Worm (Caenorhabditis elegans): ENCODE results near the gene M03A8.3.

M03A8.3 gene

DNA sequence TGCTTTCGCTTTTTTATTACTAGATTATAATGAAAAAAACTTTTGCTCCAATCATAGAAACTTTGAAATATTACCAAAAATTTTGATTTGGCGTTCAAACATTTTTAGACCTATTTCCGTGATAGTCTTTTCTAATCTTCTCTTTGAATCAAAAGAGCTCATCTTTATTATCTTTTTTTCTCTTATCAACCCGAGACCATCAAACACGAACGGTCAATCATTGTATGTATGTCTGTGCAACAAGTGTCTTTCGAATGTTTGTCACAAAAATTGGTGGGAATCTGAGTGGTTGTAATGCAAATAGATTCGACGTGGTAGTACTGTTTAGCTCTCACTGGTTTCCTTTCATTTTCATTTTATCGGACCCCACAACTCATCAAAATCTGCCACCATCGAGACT lies at the start of gene M03A8.3:
M03A8.3 (plus strand) TSS at position 278 of the 400 bp plus-strand sequence.
- TF ChIP-seq unc-62 (GFP tag; optimal IDR thresholded peaks at IDR 0.05): no peak

DNA sequence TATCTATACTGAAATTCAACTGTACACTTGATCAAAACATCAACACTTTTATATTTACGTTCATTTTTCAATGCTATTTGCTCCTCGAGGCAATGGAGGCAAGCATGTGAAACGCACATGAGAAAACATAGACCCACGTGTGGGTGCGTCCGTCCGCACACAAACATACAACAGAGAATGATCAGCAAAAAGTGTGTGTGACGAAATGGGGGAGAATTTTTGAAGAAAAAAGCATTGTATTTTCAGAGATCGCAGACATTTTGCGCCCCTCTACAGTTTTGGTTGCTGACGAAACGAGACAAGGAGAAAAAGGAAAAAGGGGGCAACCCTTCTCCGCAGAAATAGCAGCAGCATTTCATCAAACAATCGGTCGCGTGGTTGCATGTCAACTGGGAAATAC lies 49.7 kb upstream of the M03A8.3 start:
- TF ChIP-seq unc-62 (GFP tag; optimal IDR thresholded peaks at IDR 0.05): no peak

DNA sequence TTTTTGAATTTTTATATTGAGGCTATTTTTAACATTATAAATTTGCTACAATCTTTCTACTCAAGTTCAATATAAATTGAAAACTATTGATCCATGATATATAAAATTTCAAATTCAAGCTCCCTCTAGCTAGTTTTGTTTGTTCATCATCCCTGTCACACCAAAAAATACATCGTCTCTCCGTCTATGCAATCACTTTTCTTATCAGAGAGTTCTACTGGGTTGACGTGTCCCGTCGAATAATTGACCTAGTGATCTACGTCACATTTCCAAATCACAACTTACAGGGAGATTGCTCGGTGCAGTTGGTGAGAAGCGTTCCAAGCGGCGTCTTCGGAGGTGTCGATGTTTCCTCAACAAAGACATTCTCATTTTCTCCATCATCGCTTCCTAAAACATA lies 38.6 kb upstream of the M03A8.3 start:
- TF ChIP-seq unc-62 (GFP tag; optimal IDR thresholded peaks at IDR 0.05): no peak

ce11 chrX:6761688-6762185 lies 38.1 kb upstream of the M03A8.3 start, which contains the start of gene abts-4:
Gene abts-4 (minus strand): TSS chrX:6761738.
- no peak for TF ChIP-seq unc-62 (GFP tag; optimal IDR thresholded peaks at IDR 0.05)

DNA sequence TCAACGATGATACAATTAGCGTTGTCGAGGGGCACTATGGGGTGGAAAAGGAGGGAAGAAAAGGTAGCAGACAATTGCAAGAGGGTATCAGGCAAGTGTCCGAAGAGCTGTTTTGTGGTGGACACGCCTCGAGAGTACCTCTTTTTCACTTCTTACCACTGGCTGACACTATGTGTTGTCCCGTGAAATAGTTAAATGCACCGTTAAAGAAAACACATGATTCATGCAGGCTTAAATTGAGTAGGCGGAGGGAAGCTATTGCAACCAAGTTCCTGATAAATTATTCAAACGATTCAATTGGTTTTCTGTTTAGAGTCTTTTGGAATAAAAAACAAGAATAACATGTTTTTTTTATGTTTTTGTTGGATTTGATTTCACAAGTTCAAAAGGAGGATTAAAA lies 21.8 kb upstream of the M03A8.3 start, which contains the start of gene irk-1:
irk-1 (minus strand) TSS at position 101 of the 400 bp plus-strand sequence.
- no peak for TF ChIP-seq unc-62 (GFP tag; optimal IDR thresholded peaks at IDR 0.05)

DNA sequence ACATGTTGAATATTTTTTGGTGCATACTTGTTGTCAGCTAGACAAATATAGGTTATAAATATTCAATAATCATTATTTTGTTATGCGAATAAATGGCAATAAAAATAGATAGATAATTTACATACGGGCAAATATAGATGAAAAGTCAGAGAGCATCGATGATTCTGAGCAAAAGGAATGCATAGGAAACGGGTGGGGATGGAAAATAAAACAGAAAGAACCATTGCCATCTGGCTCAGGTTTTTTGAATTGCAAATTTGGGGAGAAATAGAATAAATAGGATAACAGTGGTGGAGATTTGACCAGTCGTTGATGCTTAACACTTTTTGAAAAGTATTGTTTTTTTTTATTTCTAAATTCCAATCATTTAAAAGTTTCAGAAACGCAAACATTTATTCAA lies 17.0 kb upstream of the M03A8.3 start, which contains the start of gene idpp-6:
idpp-6 (plus strand) TSS at position 301 of the 400 bp plus-strand sequence.
- no peak for TF ChIP-seq unc-62 (GFP tag; optimal IDR thresholded peaks at IDR 0.05)

DNA sequence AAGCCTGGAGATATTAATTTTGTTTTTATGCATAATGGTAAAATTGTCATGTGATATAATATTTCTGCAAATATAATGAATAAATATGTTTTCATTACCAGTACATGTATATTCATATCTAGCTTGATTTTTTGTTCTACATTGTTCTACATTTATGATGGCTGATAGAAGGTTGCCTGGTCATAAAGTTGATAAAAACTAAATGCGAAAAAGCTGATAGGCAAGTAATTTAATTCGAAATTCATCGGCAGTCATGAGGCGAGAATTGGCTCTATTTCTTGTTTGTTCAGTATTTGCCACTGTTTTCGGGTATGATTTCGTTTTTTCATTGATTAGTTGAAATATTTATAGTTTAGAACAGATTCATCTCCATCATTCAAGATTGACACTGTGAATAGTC lies 15.7 kb upstream of the M03A8.3 start, which contains the start of gene bgal-2:
bgal-2 (plus strand) TSS at position 231 of the 400 bp plus-strand sequence.
- TF ChIP-seq unc-62 (GFP tag; optimal IDR thresholded peaks at IDR 0.05): no peak

- TF ChIP-seq unc-62 (GFP tag; optimal IDR thresholded peaks at IDR 0.05): no peak
These were observed 10.8 kb upstream of the M03A8.3 start, which contains the start of gene sgca-1 for ce11 chrX:6788965-6789573. Gene sgca-1 (minus strand): TSS chrX:6789548.

DNA sequence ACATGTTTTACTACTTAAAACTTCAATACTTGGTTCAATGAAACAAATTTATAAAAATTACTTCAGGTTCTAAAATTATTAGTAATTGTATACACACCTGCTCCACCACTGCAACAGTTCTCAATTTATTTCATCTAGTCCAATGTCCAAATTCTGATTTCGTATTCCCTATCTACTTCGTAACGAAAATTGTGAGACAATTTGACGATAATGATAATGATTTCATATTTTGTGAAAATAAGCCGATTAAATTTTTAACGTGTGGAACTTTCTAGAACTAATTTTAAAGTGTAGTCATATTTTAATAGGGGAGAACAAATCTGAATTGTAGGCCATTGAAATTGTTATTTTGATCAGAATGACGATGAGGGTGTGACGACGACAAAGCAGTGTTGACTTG lies 9.4 kb upstream of the M03A8.3 start:
- TF ChIP-seq unc-62 (GFP tag; optimal IDR thresholded peaks at IDR 0.05): no peak

- no peak for TF ChIP-seq unc-62 (GFP tag; optimal IDR thresholded peaks at IDR 0.05)
These were observed 8.9 kb upstream of the M03A8.3 start, which contains the start of gene asp-3 for ce11 chrX:6790986-6791385. Gene asp-3 (plus strand): TSS chrX:6791064.

DNA sequence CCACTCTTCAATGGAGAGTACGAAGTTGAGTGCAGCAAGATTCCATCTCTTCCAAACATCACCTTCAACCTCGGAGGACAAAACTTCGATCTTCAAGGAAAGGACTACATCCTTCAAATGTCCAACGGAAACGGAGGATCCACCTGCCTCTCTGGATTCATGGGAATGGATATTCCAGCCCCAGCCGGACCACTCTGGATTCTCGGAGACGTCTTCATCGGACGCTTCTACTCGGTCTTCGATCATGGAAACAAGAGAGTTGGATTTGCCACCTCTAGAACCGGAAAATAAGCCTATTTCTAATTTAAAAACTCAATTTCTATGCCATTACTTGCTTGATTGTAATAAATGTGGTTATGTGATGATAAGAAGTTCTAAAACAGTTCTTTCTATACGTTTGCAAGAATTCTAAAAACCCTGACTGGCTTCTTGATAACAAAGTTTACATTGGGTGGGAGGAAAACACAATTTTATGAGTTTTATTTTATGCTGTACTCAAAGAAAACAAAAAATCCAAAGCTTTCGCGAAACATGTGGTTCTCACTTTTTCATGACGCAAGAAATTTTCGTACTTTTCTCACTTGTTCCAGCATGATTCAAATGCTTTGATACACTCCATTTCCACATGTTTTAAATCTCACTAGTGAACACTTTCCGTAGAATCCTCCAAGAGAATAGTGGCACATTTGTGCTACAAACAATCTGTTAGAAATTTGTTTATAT lies 7.4 kb upstream of the M03A8.3 start:
- TF ChIP-seq unc-62 (GFP tag; optimal IDR thresholded peaks at IDR 0.05): no peak

DNA sequence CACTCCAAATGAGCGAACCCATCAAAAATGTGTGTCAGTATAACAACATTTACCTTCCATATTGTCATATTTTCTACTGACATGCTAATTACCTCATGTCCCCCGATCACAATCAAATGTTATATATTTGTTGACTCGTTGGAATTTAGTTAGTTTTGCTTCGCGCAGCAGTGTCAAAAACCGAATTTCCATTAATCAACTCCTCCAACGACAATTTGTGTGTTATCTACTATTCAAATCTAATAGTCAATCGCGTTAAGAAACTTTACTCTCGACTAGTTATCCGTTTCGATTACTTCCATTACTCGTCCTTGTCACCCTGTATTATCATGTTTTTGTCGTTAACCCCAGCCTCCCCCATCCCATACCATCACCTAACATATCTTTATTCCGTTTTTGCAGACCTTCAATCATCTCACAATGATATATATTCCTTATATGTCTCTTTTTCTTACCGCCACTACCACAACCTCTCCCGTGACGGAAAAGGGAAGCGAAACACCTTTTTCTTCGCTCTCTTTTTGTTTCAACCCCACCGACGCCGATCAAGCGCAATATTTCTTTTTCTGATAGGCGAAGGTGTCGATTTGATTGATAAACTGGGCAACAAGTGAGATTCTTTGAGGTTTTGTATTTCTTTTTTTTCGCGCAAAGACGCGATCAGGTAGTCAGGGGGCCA lies 3.9 kb upstream of the M03A8.3 start:
- TF ChIP-seq unc-62 (GFP tag; optimal IDR thresholded peaks at IDR 0.05): no peak

DNA sequence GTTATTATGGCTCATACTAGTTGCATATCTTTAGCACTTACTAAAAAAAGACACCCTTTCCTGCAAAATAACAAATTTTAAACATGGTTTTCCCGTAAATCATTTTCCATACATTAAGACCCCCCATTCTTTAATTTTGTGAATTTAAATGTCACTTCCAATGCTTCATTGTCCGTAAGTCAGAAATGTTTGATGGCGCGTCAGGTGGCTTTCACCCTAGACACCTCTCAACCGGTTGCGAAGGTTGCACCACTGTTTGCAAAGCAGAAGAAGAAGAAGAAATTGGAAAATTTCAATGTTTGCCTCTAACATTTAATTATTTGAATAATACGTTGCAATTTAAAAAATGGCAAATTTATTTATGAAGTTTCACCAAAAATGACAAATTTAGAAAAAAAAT lies 1.7 kb downstream of the M03A8.3 start:
- no peak for TF ChIP-seq unc-62 (GFP tag; optimal IDR thresholded peaks at IDR 0.05)

- TF ChIP-seq unc-62 (GFP tag; optimal IDR thresholded peaks at IDR 0.05): no peak
These were observed 4.6 kb downstream of the M03A8.3 start for ce11 chrX:6804405-6804804.

- no peak for TF ChIP-seq unc-62 (GFP tag; optimal IDR thresholded peaks at IDR 0.05)
These were observed 5.0 kb downstream of the M03A8.3 start for ce11 chrX:6804857-6805256.

- no peak for TF ChIP-seq unc-62 (GFP tag; optimal IDR thresholded peaks at IDR 0.05)
These were observed 5.6 kb downstream of the M03A8.3 start for ce11 chrX:6805427-6805826.

Data from whole organism, dauer.